Fruit fly (Drosophila melanogaster) whole organism, adult: Measurements from ENCODE around the gene CG9920.

Experiments used
- CG11617 ChIP-seq: fragments of 200-800 bp; sonication (Bioruptor generic); optimal IDR thresholded peaks from 2 replicates; lab custom pipeline; 2017; ENCODE audit warnings: mild to moderate bottlenecking, missing biosample characterization, missing genetic modification reagents, missing genetic modification characterization
- CG12768 ChIP-seq: fragments of 200-800 bp; sonication (Bioruptor generic); optimal IDR thresholded peaks from 2 replicates; lab custom pipeline; 2017; ENCODE audit warnings: missing biosample characterization, missing genetic modification characterization, mild to moderate bottlenecking, moderate library complexity, missing genetic modification reagents
- CG14711 ChIP-seq: fragments of 200-800 bp; sonication (Bioruptor generic); optimal IDR thresholded peaks from 2 replicates; lab custom pipeline; 2018; ENCODE audit warnings: missing biosample characterization, mild to moderate bottlenecking, missing genetic modification characterization, moderate library complexity
- CG1620 ChIP-seq: fragments of 200-800 bp; sonication (Bioruptor generic); optimal IDR thresholded peaks from 2 replicates; lab custom pipeline; 2016; ENCODE audit warnings: missing biosample characterization, missing genetic modification characterization
- CG33017 ChIP-seq: fragments of 200-800 bp; sonication (Bioruptor generic); optimal IDR thresholded peaks from 2 replicates; lab custom pipeline; 2018; ENCODE audit warnings: missing biosample characterization, mild to moderate bottlenecking, missing genetic modification characterization, moderate library complexity
- CG5204 ChIP-seq: fragments of 200-800 bp; sonication (Bioruptor generic); optimal IDR thresholded peaks from 2 replicates; lab custom pipeline; 2016; ENCODE audit warnings: missing biosample characterization, missing genetic modification characterization
- CG7045 ChIP-seq: fragments of 200-800 bp; sonication (Bioruptor generic); optimal IDR thresholded peaks from 2 replicates; lab custom pipeline; 2017; ENCODE audit warnings: missing biosample characterization, mild to moderate bottlenecking, missing genetic modification characterization
- CG7101 ChIP-seq: fragments of 200-800 bp; sonication (Bioruptor generic); optimal IDR thresholded peaks from 2 replicates; lab custom pipeline; 2018; ENCODE audit warnings: missing biosample characterization, mild to moderate bottlenecking, missing genetic modification characterization, moderate library complexity
- Clk ChIP-seq: fragments of 200-800 bp; sonication (Bioruptor generic); optimal IDR thresholded peaks from 2 replicates; lab custom pipeline; 2017; ENCODE audit warnings: missing biosample characterization, missing genetic modification characterization
- Crg-1 ChIP-seq: fragments of 200-800 bp; sonication (Bioruptor generic); optimal IDR thresholded peaks from 2 replicates; lab custom pipeline; 2016; ENCODE audit warnings: missing biosample characterization, missing genetic modification characterization
- Hr96 ChIP-seq: fragments of 200-800 bp; sonication (Bioruptor generic); optimal IDR thresholded peaks from 2 replicates; lab custom pipeline; 2016; ENCODE audit warnings: missing biosample characterization, missing genetic modification characterization
- Mnt ChIP-seq: fragments of 200-800 bp; sonication (Bioruptor generic); optimal IDR thresholded peaks from 2 replicates; lab custom pipeline; 2016; ENCODE audit warnings: missing biosample characterization, mild to moderate bottlenecking, missing genetic modification characterization
- bab1 ChIP-seq: fragments of 200-800 bp; sonication (Bioruptor generic); optimal IDR thresholded peaks from 3 replicates; lab custom pipeline; 2019; ENCODE audit warnings: missing biosample characterization, mild to moderate bottlenecking, missing genetic modification characterization, moderate library complexity
- cic ChIP-seq: fragments of 200-800 bp; sonication (Bioruptor generic); optimal IDR thresholded peaks from 2 replicates; lab custom pipeline; 2017; ENCODE audit warnings: missing biosample characterization, mild to moderate bottlenecking, missing genetic modification characterization, moderate library complexity
- cnc ChIP-seq, 2 experiments: fragments of >200 bp; optimal IDR thresholded peaks; 2 replicates each; lab custom pipeline; 2017
- kay ChIP-seq: fragments of 200-800 bp; sonication (Bioruptor generic); peaks from one replicate; lab custom pipeline; 2016; ENCODE audit warnings: missing biosample characterization, missing genetic modification characterization, borderline replicate concordance
- ovo ChIP-seq: fragments of 200-800 bp; sonication (Bioruptor generic); optimal IDR thresholded peaks from 2 replicates; lab custom pipeline; 2016; ENCODE audit warnings: missing biosample characterization, missing genetic modification characterization
- pad ChIP-seq: fragments of 200-800 bp; sonication (Bioruptor generic); optimal IDR thresholded peaks from 3 replicates; lab custom pipeline; 2017; ENCODE audit warnings: missing biosample characterization, missing genetic modification characterization, mild to moderate bottlenecking, moderate library complexity, missing genetic modification reagents
- tj ChIP-seq: fragments of 200-800 bp; sonication (Bioruptor generic); optimal IDR thresholded peaks from 3 replicates; lab custom pipeline; 2017; ENCODE audit warnings: missing biosample characterization, mild to moderate bottlenecking, missing genetic modification characterization, moderate library complexity
- toe ChIP-seq: fragments of 200-800 bp; sonication (Bioruptor generic); optimal IDR thresholded peaks from 2 replicates; lab custom pipeline; 2016; ENCODE audit warnings: missing biosample characterization, missing genetic modification characterization

CG9920 gene

dm6 chr3R:14061049-14061987, 36.6 kb downstream of the CG9920 start:
- TF ChIP-seq cnc (optimal IDR thresholded peaks at IDR 0.05; lab: Kevin White, UChicago): peak in 1 of 2 experiments; percentile 42
- TF ChIP-seq pad: no peak

dm6 chr3R:14060399-14060798, 37.5 kb downstream of the CG9920 start:
- TF ChIP-seq Clk (GFP tag; lab: Kevin White, UChicago) (no peak), CG14711 (no peak), cnc (optimal IDR thresholded peaks at IDR 0.05; lab: Kevin White, UChicago) (no peak), CG33017 (tag; lab: Kevin White, UChicago) (no peak)

- TF ChIP-seq cnc (optimal IDR thresholded peaks at IDR 0.05; lab: Kevin White, UChicago) (no peak), Clk (GFP tag; lab: Kevin White, UChicago) (no peak), Mnt (GFP tag; lab: Kevin White, UChicago) (peak; percentile 11), cic (GFP tag; lab: Kevin White, UChicago) (peak; percentile 57), pad (no peak), kay (GFP tag; lab: Kevin White, UChicago) (peak; percentile 84), toe (GFP tag; lab: Kevin White, UChicago) (no peak), CG12768 (peak; percentile 56), CG33017 (tag; lab: Kevin White, UChicago) (peak; percentile 31), ovo (peak; percentile 58)
Measured at dm6 chr3R:14059703-14060300, 38.1 kb downstream of the CG9920 start.

- TF ChIP-seq cic (GFP tag; lab: Kevin White, UChicago): peak; percentile 36
- no peak for TF ChIP-seq CG7045 (GFP tag; lab: Kevin White, UChicago)
- no peak for TF ChIP-seq CG1620 (GFP tag; lab: Kevin White, UChicago)
- no peak for TF ChIP-seq pad
- TF ChIP-seq bab1 (GFP tag; lab: Kevin White, UChicago): no peak
- no peak for TF ChIP-seq CG33017 (tag; lab: Kevin White, UChicago)
- TF ChIP-seq Mnt (GFP tag; lab: Kevin White, UChicago): peak; percentile 1
- TF ChIP-seq tj (GFP tag; lab: Kevin White, UChicago): peak; percentile 1
- peak; percentile 5 for TF ChIP-seq CG12768
Measured at dm6 chr3R:14058531-14059431, 39.1 kb downstream of the CG9920 start.

dm6 chr3R:14057132-14057855, 40.6 kb downstream of the CG9920 start:
- TF ChIP-seq kay (GFP tag; lab: Kevin White, UChicago) (peak; percentile 81), CG11617 (no peak), CG7045 (GFP tag; lab: Kevin White, UChicago) (no peak), Clk (GFP tag; lab: Kevin White, UChicago) (no peak), bab1 (GFP tag; lab: Kevin White, UChicago) (no peak), cic (GFP tag; lab: Kevin White, UChicago) (peak; percentile 5), Mnt (GFP tag; lab: Kevin White, UChicago) (peak; percentile 66), ovo (peak; percentile 52), cnc (optimal IDR thresholded peaks at IDR 0.05; lab: Kevin White, UChicago) (no peak), CG7101 (tag; lab: Kevin White, UChicago) (no peak), Hr96 (GFP tag; lab: Kevin White, UChicago) (no peak), tj (GFP tag; lab: Kevin White, UChicago) (no peak), CG1620 (GFP tag; lab: Kevin White, UChicago) (no peak)

dm6 chr3R:14056320-14057053, 41.4 kb downstream of the CG9920 start, which contains the start of gene foxo:
foxo (plus strand) TSS chr3R:14056945.
- peak; percentile 58 for TF ChIP-seq CG7045 (GFP tag; lab: Kevin White, UChicago)
- TF ChIP-seq bab1 (GFP tag; lab: Kevin White, UChicago): peak; percentile 66
- TF ChIP-seq tj (GFP tag; lab: Kevin White, UChicago): no peak
- TF ChIP-seq ovo: no peak
- peak; percentile 71 for TF ChIP-seq cic (GFP tag; lab: Kevin White, UChicago)
- TF ChIP-seq CG1620 (GFP tag; lab: Kevin White, UChicago): peak; percentile 20
- peak; percentile 48 for TF ChIP-seq CG5204 (GFP tag; lab: Kevin White, UChicago)
- TF ChIP-seq Hr96 (GFP tag; lab: Kevin White, UChicago): no peak
- peak; percentile 77 for TF ChIP-seq kay (GFP tag; lab: Kevin White, UChicago)
- peak; percentile 80 for TF ChIP-seq CG33017 (tag; lab: Kevin White, UChicago)
- peak; percentile 24 for TF ChIP-seq toe (GFP tag; lab: Kevin White, UChicago)
- TF ChIP-seq cnc (optimal IDR thresholded peaks at IDR 0.05; lab: Kevin White, UChicago): no peak
- peak; percentile 73 for TF ChIP-seq CG14711
- peak; percentile 66 for TF ChIP-seq CG7101 (tag; lab: Kevin White, UChicago)
- peak; percentile 57 for TF ChIP-seq CG12768
- TF ChIP-seq pad: peak; percentile 28
- no peak for TF ChIP-seq Crg-1 (GFP tag; lab: Kevin White, UChicago)
- TF ChIP-seq Mnt (GFP tag; lab: Kevin White, UChicago): peak; percentile 99
- peak; percentile 84 for TF ChIP-seq CG11617
